Worm (Caenorhabditis elegans) whole organism, young adult: Measurements from ENCODE around the gene B0524.6.
A peak's percentile ranks its signal among the peaks of the same experiment; 100 is the strongest.

ENCODE experiments used
- F10E7.11 ChIP-seq: sonication (generic microtip); optimal IDR thresholded peaks from 2 replicates; lab custom pipeline; 2017; ENCODE audit warnings: mild to moderate bottlenecking, missing genetic modification characterization, moderate library complexity, missing compliant biosample characterization
- F33H1.4 ChIP-seq: fragments of 200-800 bp; sonication (Bioruptor generic); IDR thresholded peaks from 2 replicates; pipeline ENCODE4 v1.3.6; 2022; ENCODE audit warnings: missing genetic modification reagents, missing genetic modification characterization, missing compliant biosample characterization
- atf-7 ChIP-seq: sonication (generic microtip); optimal IDR thresholded peaks from 2 replicates; lab custom pipeline; 2017; ENCODE audit warnings: mild to moderate bottlenecking, missing genetic modification characterization, missing compliant biosample characterization
- attf-6 ChIP-seq: fragments of 200-800 bp; sonication (Bioruptor generic); IDR thresholded peaks from 2 replicates; pipeline ENCODE4 v1.3.6; 2022; ENCODE audit warnings: missing genetic modification reagents, missing genetic modification characterization, missing compliant biosample characterization
- bed-1 ChIP-seq: fragments of 200-800 bp; sonication (Bioruptor generic); IDR thresholded peaks from 2 replicates; pipeline ENCODE4 v1.3.6; 2022; ENCODE audit warnings: missing genetic modification reagents, missing genetic modification characterization, missing compliant biosample characterization
- ccch-3 ChIP-seq: fragments of 200-800 bp; sonication (Bioruptor generic); optimal IDR thresholded peaks from 2 replicates; lab custom pipeline; 2018; ENCODE audit warnings: mild to moderate bottlenecking, missing genetic modification characterization, missing compliant biosample characterization
- ceh-27 ChIP-seq: fragments of 200-800 bp; sonication (Bioruptor generic); optimal IDR thresholded peaks from 2 replicates; lab custom pipeline; 2018; ENCODE audit warnings: mild to moderate bottlenecking, missing genetic modification characterization, moderate library complexity, missing compliant biosample characterization
- ceh-91 ChIP-seq: fragments of 200-800 bp; sonication (Bioruptor generic); IDR thresholded peaks from 2 replicates; pipeline ENCODE4 v1.3.6; 2022; ENCODE audit warnings: missing genetic modification reagents, missing genetic modification characterization, missing compliant biosample characterization
- chd-7 ChIP-seq: sonication (generic microtip); optimal IDR thresholded peaks from 2 replicates; lab custom pipeline; 2016; ENCODE audit warnings: mild to moderate bottlenecking, missing genetic modification characterization, moderate library complexity, missing compliant biosample characterization
- egrh-3 ChIP-seq: fragments of 200-800 bp; sonication (Bioruptor generic); IDR thresholded peaks from 2 replicates; pipeline ENCODE4 v1.3.6; 2022; ENCODE audit warnings: missing genetic modification reagents, missing genetic modification characterization, missing compliant biosample characterization
- hlh-12 ChIP-seq: sonication (generic microtip); optimal IDR thresholded peaks from 2 replicates; lab custom pipeline; 2016; ENCODE audit warnings: missing genetic modification characterization, missing compliant biosample characterization
- hmg-1.2 ChIP-seq: fragments of 200-800 bp; sonication (Bioruptor generic); IDR thresholded peaks from 2 replicates; pipeline ENCODE4 v1.3.6; 2022; ENCODE audit warnings: missing genetic modification reagents, missing genetic modification characterization, missing compliant biosample characterization
- madf-6 ChIP-seq: fragments of 200-800 bp; sonication (Bioruptor generic); IDR thresholded peaks from 2 replicates; pipeline ENCODE4 v1.3.6; 2022; ENCODE audit warnings: missing genetic modification reagents, missing genetic modification characterization, missing compliant biosample characterization
- nfya-1 ChIP-seq: sonication (generic microtip); optimal IDR thresholded peaks from 2 replicates; lab custom pipeline; 2017; ENCODE audit warnings: antibody characterized with exemption, missing compliant biosample characterization, missing genetic modification characterization, borderline replicate concordance; ENCODE audit not compliant: insufficient read depth
- nfyb-1 ChIP-seq: fragments of 200-800 bp; sonication (Bioruptor generic); IDR thresholded peaks from 2 replicates; pipeline ENCODE4 v1.3.6; 2022; ENCODE audit warnings: missing genetic modification reagents, missing genetic modification characterization, missing compliant biosample characterization
- nhr-27 ChIP-seq: fragments of 200-800 bp; sonication (Bioruptor generic); optimal IDR thresholded peaks from 2 replicates; lab custom pipeline; 2018; ENCODE audit warnings: mild to moderate bottlenecking, missing genetic modification characterization, moderate library complexity, missing compliant biosample characterization
- nhr-80 ChIP-seq: sonication (generic microtip); optimal IDR thresholded peaks from 2 replicates; lab custom pipeline; 2016; ENCODE audit warnings: missing genetic modification characterization, missing compliant biosample characterization
- pha-4 ChIP-seq: fragments of 150-350 bp; sonication (generic microtip); optimal IDR thresholded peaks from 2 replicates; lab custom pipeline; 2014; ENCODE audit warnings: missing biosample characterization, missing genetic modification reagents, missing genetic modification characterization
- rec-8 ChIP-seq, 2 experiments: sonication (generic microtip); optimal IDR thresholded peaks; 2 replicates each; lab custom pipeline; 2016; ENCODE audit warnings: mild to moderate bottlenecking in 2 of 2, missing genetic modification characterization in 2 of 2, missing genetic modification reagents in 2 of 2, missing genotype in 2 of 2, missing biosample characterization in 1 of 2, missing compliant biosample characterization in 1 of 2, moderate library complexity in 1 of 2
- snpc-1.1 ChIP-seq: sonication (generic microtip); optimal IDR thresholded peaks from 2 replicates; lab custom pipeline; 2017; ENCODE audit warnings: missing genetic modification characterization, mild to moderate bottlenecking, missing compliant biosample characterization, antibody characterized with exemption, moderate library complexity, missing genotype, missing genetic modification reagents; ENCODE audit not compliant: insufficient read depth
- snpc-4 ChIP-seq, 5 experiments: fragments of 150-350 bp in 1 of 5; sonication (generic microtip) in 4 of 5; optimal IDR thresholded peaks; 2 replicates each; lab custom pipeline; 2014 to 2018; ENCODE audit warnings: missing genetic modification characterization in 5 of 5, missing biosample characterization in 3 of 5, antibody characterized with exemption in 2 of 5, mild to moderate bottlenecking in 2 of 5, missing compliant biosample characterization in 2 of 5, missing genotype in 2 of 5, moderate library complexity in 2 of 5, missing genetic modification reagents in 1 of 5
- somi-1 ChIP-seq: fragments of 200-800 bp; sonication (Bioruptor generic); optimal IDR thresholded peaks from 2 replicates; lab custom pipeline; 2018; ENCODE audit warnings: mild to moderate bottlenecking, missing genetic modification characterization, missing compliant biosample characterization
- tlf-1 ChIP-seq: fragments of 200-800 bp; sonication (Bioruptor generic); optimal IDR thresholded peaks from 2 replicates; lab custom pipeline; 2018; ENCODE audit warnings: mild to moderate bottlenecking, missing genetic modification characterization, missing compliant biosample characterization
- unc-130 ChIP-seq: sonication (generic microtip); optimal IDR thresholded peaks from 2 replicates; lab custom pipeline; 2016; ENCODE audit warnings: missing genetic modification reagents, missing genetic modification characterization, missing compliant biosample characterization
- zfh-2 ChIP-seq: fragments of 200-800 bp; sonication (Bioruptor generic); conservative IDR thresholded peaks from 2 replicates; pipeline ENCODE4 v1.3.6; 2022; ENCODE audit warnings: missing genetic modification reagents, missing genetic modification characterization, missing compliant biosample characterization
- ztf-18 ChIP-seq: sonication (generic microtip); optimal IDR thresholded peaks from 2 replicates; lab custom pipeline; 2016; ENCODE audit warnings: missing genotype, mild to moderate bottlenecking, missing genetic modification characterization, missing compliant biosample characterization

The B0524.6 gene

DNA sequence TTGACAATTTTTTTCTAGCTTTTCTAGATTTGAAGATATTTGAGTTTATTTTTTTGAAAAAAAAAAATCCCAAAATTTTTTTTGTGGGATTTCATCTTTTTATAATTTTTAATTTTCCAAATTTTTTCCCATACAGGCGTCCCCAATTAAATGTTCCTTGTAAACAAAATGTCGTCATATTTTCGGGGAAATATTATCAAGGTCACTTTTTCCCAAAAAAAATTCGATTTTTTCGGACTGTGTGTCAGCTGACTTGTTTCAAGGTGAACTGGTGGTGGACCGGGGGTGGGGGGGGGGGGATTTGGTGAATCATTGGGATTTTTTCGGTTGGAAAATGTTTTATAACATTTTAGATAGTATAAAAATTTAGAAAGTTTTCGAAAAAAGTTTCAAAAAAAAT, 48.8 kb downstream of the B0524.6 start:
- no peak for TF ChIP-seq nhr-27 (tag; lab: Kevin White, UChicago)

DNA sequence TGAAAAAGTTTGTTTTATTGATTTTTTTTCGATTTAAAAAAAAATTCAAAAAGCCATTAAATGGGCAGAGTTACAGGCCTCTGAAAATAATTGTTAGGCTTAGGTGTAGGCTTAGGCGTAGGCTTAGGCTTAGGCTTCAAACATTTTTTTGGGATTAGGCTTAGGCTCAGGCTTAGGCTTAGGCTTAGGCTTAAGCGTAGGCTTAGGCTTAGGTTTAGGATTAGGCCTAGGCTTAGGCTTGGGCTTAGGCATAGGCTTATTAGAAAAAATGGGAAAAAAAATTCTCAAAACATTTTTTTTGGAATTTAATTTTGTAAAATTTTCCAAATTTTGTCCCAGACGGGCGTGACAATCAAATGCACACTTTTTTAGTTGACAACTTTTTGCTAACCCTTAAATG, 49.3 kb downstream of the B0524.6 start:
- TF ChIP-seq nfyb-1 (GFP tag; lab: Robert Waterston, UW) (no peak), ceh-91 (no peak), hlh-12 (tag; lab: Kevin White, UChicago) (no peak)

DNA sequence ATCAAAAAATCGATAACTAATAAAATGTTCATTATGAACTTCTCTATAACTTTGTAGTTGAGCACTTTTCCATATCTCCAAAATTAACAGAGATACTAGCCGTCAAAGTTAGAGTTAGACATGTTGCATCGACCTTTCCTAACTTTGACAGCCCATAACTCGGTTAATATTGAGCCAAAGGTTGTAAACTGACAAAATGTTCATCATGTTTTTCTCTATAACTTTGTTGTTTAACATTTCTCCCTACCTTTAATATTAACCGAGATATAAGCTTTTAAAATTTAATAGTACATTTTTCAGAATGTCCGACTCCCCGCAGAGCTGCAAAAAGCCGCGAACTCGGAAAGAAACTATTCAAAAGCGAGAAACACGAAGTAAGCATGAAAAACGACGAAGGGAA, 50.3 kb downstream of the B0524.6 start, which contains the start of gene hlh-33:
Gene hlh-33 (plus strand): TSS at position 301 of the 400 bp plus-strand sequence.
- TF ChIP-seq madf-6 (GFP tag; lab: Robert Waterston, UW): no peak
- TF ChIP-seq F10E7.11 (tag; lab: Kevin White, UChicago): no peak
- no peak for TF ChIP-seq ccch-3 (GFP tag; lab: Kevin White, UChicago)
- TF ChIP-seq F33H1.4 (GFP tag; lab: Robert Waterston, UW): no peak
- TF ChIP-seq tlf-1: no peak
- TF ChIP-seq somi-1 (GFP tag; lab: Kevin White, UChicago): no peak
- no peak for TF ChIP-seq rec-8 (tag; optimal IDR thresholded peaks at IDR 0.05; lab: Kevin White, UChicago)
- TF ChIP-seq atf-7 (tag; lab: Kevin White, UChicago): no peak
- no peak for TF ChIP-seq snpc-1.1 (tag; lab: Kevin White, UChicago)
- no peak for TF ChIP-seq chd-7 (tag; lab: Kevin White, UChicago)
- TF ChIP-seq nfya-1 (tag; lab: Kevin White, UChicago): no peak
- TF ChIP-seq bed-1: no peak
- TF ChIP-seq zfh-2 (GFP tag; lab: Robert Waterston, UW): no peak
- no peak for TF ChIP-seq unc-130
- TF ChIP-seq attf-6: no peak
- no peak for TF ChIP-seq nhr-80 (tag; lab: Kevin White, UChicago)
- TF ChIP-seq pha-4 (tag; lab: Kevin White, UChicago): no peak

DNA sequence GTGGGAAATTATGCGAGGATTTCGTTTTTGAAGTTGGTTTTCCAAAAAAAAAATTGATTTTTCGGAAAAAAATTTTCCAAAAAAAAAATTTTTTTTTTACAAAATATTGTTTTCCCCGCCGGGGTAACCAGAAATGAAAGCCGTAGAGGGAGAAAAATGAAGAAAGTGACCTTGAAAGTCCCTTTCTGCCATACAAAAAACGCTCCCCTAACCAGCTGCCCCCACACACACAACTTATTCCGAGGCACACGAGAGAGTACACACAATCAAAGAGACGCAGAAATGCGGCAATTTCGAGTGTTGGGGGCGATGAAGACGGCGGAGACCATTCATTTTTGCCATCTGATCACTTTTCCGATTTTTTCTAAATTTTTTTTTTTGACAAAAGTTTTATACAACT, 51.5 kb downstream of the B0524.6 start:
- TF ChIP-seq hmg-1.2 (GFP tag; lab: Robert Waterston, UW): peak; percentile 86
- TF ChIP-seq snpc-4 (GFP tag; optimal IDR thresholded peaks at IDR 0.05; lab: Kevin White, UChicago): no peak
- no peak for TF ChIP-seq snpc-4 (tag; optimal IDR thresholded peaks at IDR 0.05; lab: Kevin White, UChicago)
- TF ChIP-seq ceh-27: peak; percentile 3

DNA sequence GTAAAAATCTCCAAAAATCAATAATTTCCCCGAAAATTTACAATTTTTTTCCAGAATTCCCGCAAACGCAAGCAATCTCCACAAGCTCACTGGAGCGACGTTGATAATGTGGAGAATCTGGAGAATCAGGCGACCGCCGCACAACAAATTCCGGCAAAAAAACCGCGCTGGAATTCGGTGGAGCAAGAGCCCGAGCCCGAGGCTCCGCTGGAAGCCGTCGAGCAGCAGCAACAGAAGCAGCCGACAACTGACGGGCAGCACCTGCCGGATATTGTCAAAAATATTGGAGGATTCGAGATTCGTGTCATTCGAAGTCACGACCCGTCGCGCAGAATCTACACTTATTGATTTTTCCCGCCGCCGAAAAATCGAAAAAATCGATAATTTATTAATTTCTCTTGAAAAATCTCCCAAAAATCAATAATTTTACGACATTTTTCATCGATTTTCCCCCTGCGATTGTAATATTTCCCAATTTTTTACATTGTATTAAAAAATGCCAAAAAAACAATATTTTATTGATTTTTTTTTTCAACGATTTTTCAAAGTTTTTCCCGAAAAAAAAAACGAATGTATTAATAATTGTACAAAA, 53.2 kb downstream of the B0524.6 start:
- peak; percentile 82 for TF ChIP-seq zfh-2 (GFP tag; lab: Robert Waterston, UW)
- TF ChIP-seq ztf-18: no peak
- TF ChIP-seq egrh-3 (GFP tag; lab: Robert Waterston, UW): peak; percentile 30; the same call in 1 of the 2 replicates
- TF ChIP-seq, all 124 proteins: peak for 2
